Worm (Caenorhabditis elegans): ENCODE measurements around the gene emb-8.

DNA sequence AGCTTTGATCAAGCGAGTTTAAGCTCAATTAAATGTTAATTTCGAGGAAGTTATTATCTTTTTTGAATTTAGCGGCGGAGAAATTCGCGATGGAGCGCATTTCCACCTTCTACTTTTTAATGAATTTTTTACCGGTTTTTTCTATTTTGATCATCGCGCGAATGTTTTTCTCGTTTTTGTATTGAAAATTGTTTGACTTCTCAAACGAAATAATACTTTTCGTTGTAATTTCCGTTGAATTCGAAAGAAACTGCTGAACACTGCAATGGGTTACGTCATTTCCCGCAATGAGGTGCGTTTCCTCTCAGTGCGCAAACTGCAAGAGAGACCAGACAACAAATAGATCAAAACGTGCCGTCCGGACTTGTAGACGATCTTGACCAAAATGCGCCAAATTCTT is 18.3 kb downstream of the emb-8 start:
- TF ChIP-seq F13C5.2 (tag; optimal IDR thresholded peaks at IDR 0.05) (no peak), hnd-1 (tag; optimal IDR thresholded peaks at IDR 0.05) (no peak), tbx-37 (GFP tag; conservative IDR thresholded peaks at IDR 0.05) (no peak), ama-1 (optimal IDR thresholded peaks at IDR 0.05) (no peak), tra-4 (tag; optimal IDR thresholded peaks at IDR 0.05) (no peak), flt-1 (GFP tag; IDR thresholded peaks at IDR 0.05) (no peak), tbx-11 (GFP tag; IDR thresholded peaks at IDR 0.05) (no peak), sea-1 (GFP tag; conservative IDR thresholded peaks at IDR 0.05) (no peak), ceh-36 (tag; optimal IDR thresholded peaks at IDR 0.05) (no peak), ets-7 (tag; optimal IDR thresholded peaks at IDR 0.05) (no peak), B0310.2 (tag; optimal IDR thresholded peaks at IDR 0.05) (no peak), aly-1 (tag; optimal IDR thresholded peaks at IDR 0.05) (no peak), pes-1 (GFP tag; IDR thresholded peaks at IDR 0.05) (no peak)

All from whole organism, early embryonic.